Worm (Caenorhabditis elegans) whole organism, midembryonic: Measurements from ENCODE around the gene T27F7.12.

Experiments used
- T22C8.4 ChIP-seq: fragments of 200-800 bp; sonication (Bioruptor generic); IDR thresholded peaks from 2 replicates; pipeline ENCODE4 v1.3.6; 2022; ENCODE audit warnings: missing genetic modification characterization, missing compliant biosample characterization
- cog-1 ChIP-seq: sonication (generic microtip); optimal IDR thresholded peaks from 2 replicates; lab custom pipeline; 2016; ENCODE audit warnings: missing genetic modification characterization, missing compliant biosample characterization
- flt-1 ChIP-seq: fragments of 200-800 bp; sonication (Bioruptor generic); IDR thresholded peaks from 2 replicates; pipeline ENCODE4 v1.3.6; 2022; ENCODE audit warnings: missing genetic modification characterization, missing compliant biosample characterization
- klf-2 ChIP-seq: fragments of 200-800 bp; sonication (Bioruptor generic); conservative IDR thresholded peaks from 2 replicates; pipeline ENCODE4 v1.3.6; 2022; ENCODE audit warnings: missing genetic modification reagents, missing genetic modification characterization, missing compliant biosample characterization
- med-1 ChIP-seq: sonication (generic microtip); optimal IDR thresholded peaks from 2 replicates; lab custom pipeline; 2017; ENCODE audit warnings: missing genetic modification characterization, mild to moderate bottlenecking, missing compliant biosample characterization, antibody characterized with exemption, missing genetic modification reagents; ENCODE audit not compliant: insufficient read depth
- ref-1 ChIP-seq: fragments of 200-800 bp; sonication (Bioruptor generic); conservative IDR thresholded peaks from 2 replicates; pipeline ENCODE4 v1.3.6; 2022; ENCODE audit warnings: missing genetic modification reagents, missing genetic modification characterization, missing compliant biosample characterization
- tab-1 ChIP-seq: fragments of 200-800 bp; sonication (Bioruptor generic); IDR thresholded peaks from 2 replicates; pipeline ENCODE4 v1.3.6; 2022; ENCODE audit warnings: missing genetic modification characterization, missing compliant biosample characterization
- ztf-23 ChIP-seq: fragments of 200-800 bp; sonication (Bioruptor generic); IDR thresholded peaks from 2 replicates; pipeline ENCODE4 v1.3.6; 2022; ENCODE audit warnings: missing genetic modification reagents, missing genetic modification characterization, missing compliant biosample characterization
- ztf-29 ChIP-seq: fragments of 200-800 bp; sonication (Bioruptor generic); IDR thresholded peaks from 2 replicates; pipeline ENCODE4 v1.3.6; 2022; ENCODE audit warnings: missing genetic modification reagents, missing genetic modification characterization, missing compliant biosample characterization

The T27F7.12 gene

DNA sequence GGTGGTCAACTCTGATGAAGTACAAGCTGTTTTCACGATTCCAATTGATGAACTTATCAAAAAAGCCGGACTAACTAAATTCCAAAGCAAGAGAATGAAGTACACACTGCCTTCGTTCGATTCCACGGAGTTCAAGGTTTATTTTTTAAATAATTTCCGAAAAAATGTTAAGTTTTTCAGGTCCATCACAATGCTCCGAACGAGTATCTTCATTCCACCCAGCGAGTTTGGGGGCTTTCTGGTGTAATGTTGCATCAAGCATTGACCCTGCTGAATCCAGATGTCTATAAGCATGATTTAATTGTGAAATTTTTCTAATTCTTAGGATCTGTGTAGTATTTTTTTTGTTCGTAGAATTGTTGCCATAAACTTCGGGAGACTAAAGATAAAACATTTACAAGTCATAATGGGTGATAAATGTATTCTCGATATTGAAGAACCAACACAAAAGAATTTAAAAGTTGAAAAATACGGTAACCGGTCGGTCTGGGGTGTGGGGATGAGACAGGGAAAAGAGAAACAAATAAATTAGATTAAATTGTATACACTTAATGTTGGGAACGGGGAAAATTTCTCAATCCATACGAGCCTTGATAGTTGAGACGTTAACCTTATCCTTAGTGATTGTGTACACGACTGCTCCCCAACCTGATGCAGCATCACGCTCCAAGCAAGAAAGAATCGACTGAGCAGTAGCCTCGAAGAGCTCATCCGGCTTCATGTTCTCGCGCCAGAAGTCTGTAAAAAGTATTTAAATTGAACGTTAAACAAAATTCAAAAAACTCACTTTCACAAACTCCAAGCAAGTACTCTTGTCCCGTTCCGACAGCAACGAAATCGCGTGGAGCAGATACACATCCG is 35.6 kb upstream of the T27F7.12 start:
- TF ChIP-seq klf-2 (no peak), cog-1 (no peak), ref-1 (GFP tag; lab: Robert Waterston, UW) (no peak), tab-1 (GFP tag; lab: Robert Waterston, UW) (no peak), med-1 (GFP tag; lab: Kevin White, UChicago) (no peak), ztf-23 (no peak), ztf-29 (GFP tag; lab: Robert Waterston, UW) (no peak), flt-1 (GFP tag; lab: Robert Waterston, UW) (no peak), T22C8.4 (no peak)

DNA sequence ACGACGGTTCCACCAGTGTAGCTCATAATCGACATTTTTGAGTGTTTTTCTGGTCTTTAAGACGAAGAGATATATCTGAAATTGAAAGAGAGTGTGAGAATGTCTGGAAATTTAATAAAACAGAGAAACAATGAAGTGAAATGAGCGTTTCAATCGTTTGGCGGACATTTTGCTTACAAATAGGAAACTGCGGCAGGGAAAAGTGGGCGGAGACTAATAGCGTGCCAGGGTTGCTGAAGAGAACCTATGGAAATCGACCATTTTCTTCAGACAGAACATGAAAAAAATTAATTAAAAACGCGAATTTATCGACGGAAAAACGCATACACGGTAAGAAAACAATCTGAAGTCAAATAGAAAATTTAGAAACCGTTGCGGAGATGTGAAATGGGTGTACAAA is 34.5 kb upstream of the T27F7.12 start, which contains the start of gene pbs-3:
Gene pbs-3, minus strand, starts transcription at position 75 of the 400 bp plus-strand sequence.
- TF ChIP-seq ztf-23 (no peak), tab-1 (GFP tag; lab: Robert Waterston, UW) (no peak), cog-1 (peak; percentile 12), flt-1 (GFP tag; lab: Robert Waterston, UW) (0 out of 2 replicates have a peak, but pooled peaks have one; percentile 56)

DNA sequence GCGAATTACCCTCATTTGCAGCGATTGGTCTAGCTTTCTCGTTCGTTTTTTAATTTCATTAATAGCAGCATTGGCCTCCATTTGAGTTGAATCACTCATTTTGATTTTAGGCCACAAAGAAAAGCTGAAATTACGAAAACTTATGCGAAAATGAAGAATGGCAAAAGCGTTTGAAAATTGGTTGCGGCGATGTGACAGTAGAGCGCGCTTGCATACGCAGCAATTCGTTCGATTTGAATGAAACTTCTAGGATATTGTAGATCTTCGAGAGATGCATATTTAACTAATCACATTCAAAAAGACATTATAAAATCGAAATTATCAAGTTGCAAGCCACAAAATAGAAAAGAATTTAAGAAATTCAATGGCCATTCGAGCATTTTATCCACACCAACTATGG is 30.2 kb upstream of the T27F7.12 start, which contains the start of gene ulp-2:
Gene ulp-2, minus strand, starts transcription at position 158 of the 400 bp plus-strand sequence.
- TF ChIP-seq ztf-23 (0 out of 2 replicates have a peak, but pooled peaks have one; percentile 19), cog-1 (no peak)

DNA sequence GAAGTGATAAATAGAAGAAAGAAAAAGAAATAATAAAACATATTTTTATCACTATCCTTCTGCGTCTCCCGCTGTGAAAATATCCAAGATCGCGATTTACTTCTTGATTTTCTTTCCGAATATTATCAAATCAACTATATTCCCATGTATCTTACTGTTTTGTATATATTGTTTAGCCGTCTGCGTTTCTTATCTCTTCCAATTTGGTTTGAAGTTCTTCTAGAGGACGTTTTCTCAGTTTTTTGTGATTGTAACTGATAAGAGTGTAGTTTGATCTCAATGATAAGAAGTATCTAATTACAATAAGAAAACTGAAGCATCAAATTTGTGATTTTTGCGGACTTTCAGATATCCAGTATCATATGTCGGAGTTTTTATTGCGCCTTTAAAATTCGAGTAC is 29.2 kb upstream of the T27F7.12 start:
- TF ChIP-seq klf-2 (no peak), flt-1 (GFP tag; lab: Robert Waterston, UW) (no peak), ztf-29 (GFP tag; lab: Robert Waterston, UW) (no peak), T22C8.4 (no peak), cog-1 (no peak), med-1 (GFP tag; lab: Kevin White, UChicago) (no peak), ref-1 (GFP tag; lab: Robert Waterston, UW) (no peak), ztf-23 (no peak), tab-1 (GFP tag; lab: Robert Waterston, UW) (no peak)

DNA sequence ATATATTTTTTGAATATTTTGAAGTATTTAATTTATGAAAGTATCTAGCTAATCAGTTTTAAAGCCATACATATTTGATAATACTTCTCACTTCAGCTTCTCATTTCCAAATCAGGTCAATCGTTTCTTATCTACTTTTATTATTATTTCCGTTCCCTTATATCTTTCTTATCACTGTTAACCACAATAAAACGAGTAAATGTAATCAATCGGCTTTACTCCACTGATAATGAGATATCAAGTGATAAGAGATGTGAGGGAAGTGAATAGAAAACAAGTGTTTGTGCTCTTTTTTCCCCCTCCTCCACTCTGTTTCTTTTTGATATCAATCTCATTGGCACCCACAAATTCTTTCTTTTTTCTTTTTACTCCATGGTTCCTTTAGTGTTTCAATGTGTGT is 23.3 kb upstream of the T27F7.12 start:
- no peak for TF ChIP-seq T22C8.4
- TF ChIP-seq tab-1 (GFP tag; lab: Robert Waterston, UW): no peak
- TF ChIP-seq flt-1 (GFP tag; lab: Robert Waterston, UW): no peak
- TF ChIP-seq cog-1: no peak
- TF ChIP-seq ztf-23: no peak
- TF ChIP-seq klf-2: no peak
- no peak for TF ChIP-seq ztf-29 (GFP tag; lab: Robert Waterston, UW)
- TF ChIP-seq med-1 (GFP tag; lab: Kevin White, UChicago): no peak

DNA sequence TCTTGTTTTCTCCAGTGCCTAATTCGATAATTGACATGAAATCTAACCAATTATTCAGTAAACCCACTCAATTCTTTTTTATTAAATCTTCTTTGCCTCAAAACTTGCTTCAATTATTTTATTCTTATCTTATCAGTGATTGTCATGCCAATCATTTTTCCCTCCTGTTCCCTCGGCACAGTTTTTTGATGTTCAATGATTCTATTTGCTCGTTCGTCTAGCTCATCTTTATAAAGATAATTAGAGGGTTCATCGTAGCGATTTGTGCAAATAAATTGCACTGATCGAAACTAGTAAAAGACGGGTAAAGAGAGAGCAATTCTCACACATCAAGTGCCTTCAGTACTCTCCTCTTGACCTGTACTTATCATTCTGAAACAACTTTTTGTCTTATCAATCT is 22.3 kb upstream of the T27F7.12 start:
- no peak for TF ChIP-seq med-1 (GFP tag; lab: Kevin White, UChicago)
- TF ChIP-seq flt-1 (GFP tag; lab: Robert Waterston, UW): no peak
- TF ChIP-seq T22C8.4: no peak
- TF ChIP-seq ztf-29 (GFP tag; lab: Robert Waterston, UW): no peak
- TF ChIP-seq tab-1 (GFP tag; lab: Robert Waterston, UW): no peak
- TF ChIP-seq cog-1: no peak

DNA sequence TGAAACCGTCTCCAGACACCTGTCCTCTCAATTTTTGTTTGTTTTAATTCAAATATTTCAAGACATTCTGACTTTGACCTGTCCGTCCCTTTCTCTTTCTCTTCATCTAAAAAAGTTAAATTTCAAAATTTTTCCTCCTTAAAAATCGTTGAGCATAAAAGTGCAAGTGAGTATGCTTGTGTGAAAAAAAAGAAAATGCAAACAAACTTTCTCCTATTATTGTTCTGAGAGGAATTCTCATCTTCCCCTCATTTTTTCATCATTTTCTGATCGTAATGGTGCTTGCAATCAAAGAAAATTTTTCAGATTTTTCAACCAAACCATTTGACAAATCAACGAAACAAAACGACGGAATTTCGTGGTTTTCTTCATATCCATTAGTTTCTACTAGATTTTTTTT is 21.0 kb upstream of the T27F7.12 start, which contains the start of gene shc-2:
Gene shc-2, plus strand, starts transcription at position 301 of the 400 bp plus-strand sequence.
- TF ChIP-seq cog-1: no peak
- TF ChIP-seq flt-1 (GFP tag; lab: Robert Waterston, UW): no peak
- no peak for TF ChIP-seq med-1 (GFP tag; lab: Kevin White, UChicago)
- no peak for TF ChIP-seq ref-1 (GFP tag; lab: Robert Waterston, UW)
- TF ChIP-seq klf-2: no peak
- TF ChIP-seq tab-1 (GFP tag; lab: Robert Waterston, UW): no peak
- no peak for TF ChIP-seq ztf-23
- no peak for TF ChIP-seq ztf-29 (GFP tag; lab: Robert Waterston, UW)
- TF ChIP-seq T22C8.4: no peak

DNA sequence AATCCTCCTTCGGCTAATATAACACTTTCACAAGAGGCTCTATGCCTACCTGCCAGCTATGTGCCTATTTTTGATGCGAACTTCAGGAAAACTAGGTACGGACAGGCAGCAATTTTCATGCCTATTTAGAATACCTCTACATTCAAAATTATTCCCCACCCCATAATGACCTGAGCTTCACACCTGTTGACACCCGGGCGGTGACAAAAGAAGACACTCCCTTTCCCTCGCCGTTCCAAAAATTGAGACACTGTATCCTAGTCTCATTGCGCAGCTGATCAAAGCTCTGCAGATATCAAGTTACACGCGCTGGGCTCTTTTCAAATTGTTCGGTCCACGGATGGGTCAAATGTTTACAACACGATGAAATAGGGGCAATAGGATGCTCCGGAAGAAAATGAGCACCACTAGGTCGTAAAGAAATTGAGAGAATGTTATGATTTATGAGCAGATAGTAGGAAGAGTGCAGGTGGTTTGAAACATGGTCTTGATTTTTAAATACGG is 15.4 kb upstream of the T27F7.12 start:
- TF ChIP-seq tab-1 (GFP tag; lab: Robert Waterston, UW): no peak
- no peak for TF ChIP-seq cog-1
- TF ChIP-seq flt-1 (GFP tag; lab: Robert Waterston, UW): no peak
- no peak for TF ChIP-seq med-1 (GFP tag; lab: Kevin White, UChicago)
- no peak for TF ChIP-seq ztf-23
- no peak for TF ChIP-seq T22C8.4
- no peak for TF ChIP-seq ref-1 (GFP tag; lab: Robert Waterston, UW)
- TF ChIP-seq klf-2: no peak
- no peak for TF ChIP-seq ztf-29 (GFP tag; lab: Robert Waterston, UW)

DNA sequence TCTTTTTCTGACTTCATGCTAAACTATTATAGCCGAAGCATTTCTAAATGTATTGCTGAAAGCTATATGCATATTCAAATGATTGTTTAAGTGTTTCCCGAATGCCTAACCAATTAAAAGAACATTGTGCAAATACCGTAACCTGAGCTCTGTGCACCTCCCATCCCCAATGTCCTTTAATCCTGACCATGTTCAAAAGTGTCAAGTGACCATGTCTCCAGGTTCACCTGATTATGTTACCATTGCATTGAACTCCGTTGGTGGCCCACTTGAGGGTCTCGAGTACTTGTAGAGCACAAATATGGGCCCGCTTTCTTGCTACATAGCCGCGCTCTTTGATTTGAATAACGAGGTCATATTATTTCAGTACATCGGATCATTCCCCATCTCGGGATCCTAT is 14.6 kb upstream of the T27F7.12 start:
- no peak for TF ChIP-seq klf-2
- no peak for TF ChIP-seq ztf-23
- no peak for TF ChIP-seq flt-1 (GFP tag; lab: Robert Waterston, UW)
- TF ChIP-seq ztf-29 (GFP tag; lab: Robert Waterston, UW): no peak
- no peak for TF ChIP-seq med-1 (GFP tag; lab: Kevin White, UChicago)

DNA sequence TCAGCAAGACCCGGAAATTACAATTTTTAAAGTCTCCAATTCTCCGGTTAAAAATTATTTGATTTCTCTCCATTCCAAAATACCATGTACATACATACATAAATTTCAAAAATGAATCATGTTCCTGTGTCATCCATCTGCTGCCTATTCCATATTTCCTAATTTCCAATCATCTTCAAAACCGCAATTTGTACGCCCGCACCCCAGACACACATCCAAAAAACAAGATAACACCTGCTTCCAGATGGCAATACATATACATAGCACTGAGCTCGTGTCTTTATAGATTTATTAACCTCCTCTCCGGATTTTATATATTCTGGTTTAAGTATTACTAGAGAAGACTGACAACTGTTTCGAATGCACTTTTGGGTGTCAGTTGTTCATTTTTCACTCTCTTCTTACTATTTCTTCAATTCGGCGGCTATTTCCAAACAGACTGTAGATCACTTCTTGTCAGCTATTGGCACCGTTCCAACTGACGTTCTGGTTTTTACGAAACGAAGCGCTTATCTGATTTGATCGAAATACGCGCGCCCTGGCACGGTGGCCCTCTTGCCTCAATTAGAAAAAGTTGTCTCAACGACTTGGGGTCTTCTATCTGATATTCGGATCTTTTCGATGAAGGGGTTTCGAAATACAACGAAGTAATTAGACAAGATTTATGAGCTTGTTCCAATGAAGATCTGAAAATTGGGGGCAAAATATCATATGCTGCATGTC is 8.1 kb upstream of the T27F7.12 start:
- TF ChIP-seq med-1 (GFP tag; lab: Kevin White, UChicago) (no peak), ref-1 (GFP tag; lab: Robert Waterston, UW) (no peak), flt-1 (GFP tag; lab: Robert Waterston, UW) (no peak), klf-2 (no peak), ztf-23 (no peak), ztf-29 (GFP tag; lab: Robert Waterston, UW) (no peak)
